Fruit fly (Drosophila melanogaster): ENCODE measurements around the gene CG18404.

DNA sequence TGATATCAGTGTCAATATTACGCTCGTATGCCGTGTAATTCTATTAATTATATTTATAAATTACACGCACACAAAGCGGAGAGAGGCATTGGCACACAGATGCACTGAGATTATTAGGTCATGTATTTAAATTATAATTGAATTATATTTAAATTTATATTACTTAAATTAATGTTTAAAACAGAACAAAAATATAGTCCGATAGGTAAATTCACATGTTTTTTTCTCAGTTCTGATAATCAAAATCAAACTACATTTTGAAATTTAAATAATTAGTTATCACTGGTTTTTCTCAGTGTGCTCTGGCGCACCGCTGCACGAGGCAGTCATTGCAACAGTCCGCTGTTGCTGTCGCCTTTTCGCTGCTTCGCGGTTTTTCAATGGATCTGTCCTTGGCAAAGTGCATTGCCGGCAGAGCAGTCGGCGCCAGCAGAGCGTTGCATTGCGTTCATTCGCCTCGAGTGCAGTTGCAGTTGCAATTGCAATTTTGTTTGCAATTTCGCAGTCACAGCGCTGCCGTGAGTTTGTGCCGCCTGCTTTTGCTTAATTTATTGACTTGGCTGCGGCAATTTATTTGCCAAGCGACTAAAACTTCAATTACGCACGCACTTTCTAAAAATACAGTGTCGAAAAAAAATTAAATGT lies 40.6 kb downstream of the CG18404 start:
- TF ChIP-seq fd59A (GFP tag; optimal IDR thresholded peaks at IDR 0.05) = peak; percentile 88
- TF ChIP-seq Ets96B (tag; optimal IDR thresholded peaks at IDR 0.05) = peak; percentile 94
- peak; percentile 96 for TF ChIP-seq dsx (GFP tag; optimal IDR thresholded peaks at IDR 0.05; ENCODE audit: poor library complexity, severe bottlenecking)
- TF ChIP-seq net (GFP tag; optimal IDR thresholded peaks at IDR 0.05) = peak; percentile 91
- TF ChIP-seq CG6163 (GFP tag; IDR thresholded peaks at IDR 0.05) = peak; percentile 97
- TF ChIP-seq lz (GFP tag; optimal IDR thresholded peaks at IDR 0.05) = peak; percentile 45
